Fruit fly (Drosophila melanogaster) Kc167 (cell line): ENCODE results near the gene CG46435.

Source experiments
- Myc ChIP-seq: fragments of >200 bp; optimal IDR thresholded peaks from 2 replicates; lab custom pipeline; 2017; ENCODE audit warnings: missing external identifiers
- Sin3A ChIP-seq: fragments of >200 bp; optimal IDR thresholded peaks from 2 replicates; lab custom pipeline; 2018; ENCODE audit warnings: missing external identifiers
- h ChIP-seq: fragments of >200 bp; optimal IDR thresholded peaks from 3 replicates; lab custom pipeline; 2018; ENCODE audit warnings: missing external identifiers
- psq ChIP-seq: fragments of >200 bp; optimal IDR thresholded peaks from 2 replicates; lab custom pipeline; 2017; ENCODE audit warnings: missing external identifiers

DNA sequence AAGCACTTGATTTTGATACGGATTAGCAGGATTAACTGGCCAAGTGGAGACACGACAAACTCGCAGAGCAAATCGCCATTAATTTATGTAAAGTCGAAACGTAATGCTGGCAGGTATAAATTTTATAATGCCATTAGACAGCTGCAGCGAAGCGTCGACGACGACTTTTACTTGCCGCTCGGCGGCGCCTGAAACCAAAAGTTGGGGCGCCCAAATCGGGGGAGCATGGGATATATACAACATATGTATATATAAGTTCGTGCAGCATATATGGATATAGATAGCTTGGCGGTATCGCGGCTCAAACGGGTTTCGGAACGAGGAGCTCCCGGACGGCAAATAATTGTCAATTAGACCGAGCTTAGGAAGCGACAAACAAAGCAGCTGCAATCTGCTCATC lies 24.3 kb upstream of the CG46435 start, which contains the start of gene Cpr76Bc:
- TF ChIP-seq psq (lab: Kevin White, UChicago) (no peak), h (no peak), Myc (lab: Kevin White, UChicago) (no peak), Sin3A (lab: Kevin White, UChicago) (no peak)
